Worm (Caenorhabditis elegans) whole organism, L1 larva: ENCODE data around the gene Y44A6C.2.

Experiments
- ama-1 ChIP-seq: fragments of 150-350 bp; optimal IDR thresholded peaks from 2 replicates; lab custom pipeline; 2014
- ceh-82 ChIP-seq, 3 experiments: fragments of 150-350 bp in 1 of 3; sonication (generic microtip) in 2 of 3; optimal IDR thresholded peaks; 2 replicates each; lab custom pipeline; 2014 to 2017; ENCODE audit warnings: missing biosample characterization in 3 of 3, missing genetic modification characterization in 3 of 3
- elt-3 ChIP-seq, 6 experiments: fragments of 150-350 bp in 1 of 6; sonication (generic microtip); optimal IDR thresholded peaks; 2 replicates each; lab custom pipeline; 2017 to 2018; ENCODE audit warnings: missing biosample characterization in 6 of 6, missing genetic modification characterization in 6 of 6, inconsistent platforms in 1 of 6
- fkh-10 ChIP-seq: sonication (generic microtip); optimal IDR thresholded peaks from 2 replicates; lab custom pipeline; 2017; ENCODE audit warnings: missing biosample characterization, missing genetic modification reagents, missing genetic modification characterization
- fos-1 ChIP-seq: fragments of 150-350 bp; optimal IDR thresholded peaks from 2 replicates; lab custom pipeline; 2014; ENCODE audit warnings: missing biosample characterization, missing genetic modification characterization
- jun-1 ChIP-seq: fragments of 150-350 bp; optimal IDR thresholded peaks from 2 replicates; lab custom pipeline; 2014; ENCODE audit warnings: missing biosample characterization, missing genetic modification reagents, missing genetic modification characterization
- lin-14 ChIP-seq: fragments of 200-800 bp; sonication (Bioruptor generic); optimal IDR thresholded peaks from 2 replicates; lab custom pipeline; 2018; ENCODE audit warnings: mild to moderate bottlenecking, missing genetic modification characterization, moderate library complexity, missing compliant biosample characterization
- nhr-11 ChIP-seq: fragments of 150-350 bp; optimal IDR thresholded peaks from 2 replicates; lab custom pipeline; 2014; ENCODE audit warnings: missing biosample characterization, missing genetic modification characterization
- nhr-12 ChIP-seq: sonication (generic microtip); optimal IDR thresholded peaks from 2 replicates; lab custom pipeline; 2017; ENCODE audit warnings: missing biosample characterization, missing genetic modification characterization
- nhr-237 ChIP-seq: fragments of 150-350 bp; optimal IDR thresholded peaks from 2 replicates; lab custom pipeline; 2014; ENCODE audit warnings: missing biosample characterization, missing genetic modification characterization
- pqm-1 ChIP-seq: sonication (generic microtip); optimal IDR thresholded peaks from 3 replicates; lab custom pipeline; 2017; ENCODE audit warnings: missing biosample characterization, missing genetic modification characterization

DNA sequence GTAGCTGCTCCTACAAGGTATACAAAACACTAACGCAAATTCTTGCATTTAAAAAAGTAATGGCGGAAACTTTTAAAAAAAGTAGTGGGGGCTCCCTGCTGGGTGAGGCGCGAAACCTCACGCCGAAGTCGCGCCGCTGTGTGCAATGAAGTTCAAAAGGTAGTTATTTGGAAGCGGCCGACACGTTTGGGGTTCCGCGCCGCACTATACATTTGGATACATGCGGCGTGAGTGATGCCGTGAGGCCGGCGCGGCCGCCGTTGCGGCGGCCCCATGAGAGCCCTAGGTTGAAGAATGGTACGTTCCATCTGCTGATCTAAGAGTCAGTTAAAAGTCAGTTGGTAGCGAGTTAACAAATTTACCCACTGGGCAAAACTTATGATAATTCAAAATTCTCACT lies 40.2 kb upstream of the Y44A6C.2 start:
- TF ChIP-seq ceh-82 (tag; optimal IDR thresholded peaks at IDR 0.05; lab: Kevin White, UChicago) (no peak), jun-1 (no peak), pqm-1 (tag; lab: Kevin White, UChicago) (no peak), elt-3 (tag; optimal IDR thresholded peaks at IDR 0.05; lab: Kevin White, UChicago) (no peak), fkh-10 (no peak), fos-1 (tag; lab: Kevin White, UChicago) (no peak), nhr-237 (tag; lab: Kevin White, UChicago) (no peak), lin-14 (GFP tag; lab: Kevin White, UChicago) (no peak), ama-1 (lab: Kevin White, UChicago) (no peak), nhr-11 (tag; lab: Kevin White, UChicago) (no peak), nhr-12 (tag; lab: Kevin White, UChicago) (no peak)
